Worm (Caenorhabditis elegans) whole organism, young adult: ENCODE results near the gene Y116A8C.27.

Experiments
- ZK185.1 ChIP-seq: sonication (generic microtip); optimal IDR thresholded peaks from 2 replicates; lab custom pipeline; 2016; ENCODE audit warnings: mild to moderate bottlenecking, missing genetic modification characterization, missing compliant biosample characterization; ENCODE audit not compliant: poor library complexity, severe bottlenecking
- ccch-3 ChIP-seq: fragments of 200-800 bp; sonication (Bioruptor generic); optimal IDR thresholded peaks from 2 replicates; lab custom pipeline; 2018; ENCODE audit warnings: mild to moderate bottlenecking, missing genetic modification characterization, missing compliant biosample characterization
- hmg-20 ChIP-seq: fragments of 200-800 bp; sonication (Bioruptor generic); IDR thresholded peaks from 2 replicates; pipeline ENCODE4 v1.3.6; 2022; ENCODE audit warnings: missing genetic modification reagents, missing genetic modification characterization, missing compliant biosample characterization
- tbp1 ChIP-seq: fragments of 200-800 bp; sonication (Bioruptor generic); optimal IDR thresholded peaks from 2 replicates; lab custom pipeline; 2018; ENCODE audit warnings: mild to moderate bottlenecking, missing genetic modification characterization, missing compliant biosample characterization

- TF ChIP-seq hmg-20 (no peak), ZK185.1 (tag; lab: Kevin White, UChicago) (no peak), ccch-3 (no peak), tbp1 (GFP tag; lab: Kevin White, UChicago) (no peak)
Measured at ce11 chrIV:17100628-17101338, 4.7 kb upstream of the Y116A8C.27 start.
